Worm (Caenorhabditis elegans) whole organism, L4 larva: Measurements from ENCODE around the gene fbxb-15.
"Not testable (repeated sequence)": the region's sequence is repeated elsewhere in the genome, so short reads cannot be mapped to it uniquely, and the experiment has no call there.

ENCODE experiments used
- R02D3.7 ChIP-seq: fragments of 150-350 bp; sonication (generic microtip); optimal IDR thresholded peaks from 3 replicates; lab custom pipeline; 2014; ENCODE audit warnings: missing biosample characterization, missing genetic modification characterization
- egl-27 ChIP-seq: sonication (generic microtip); optimal IDR thresholded peaks from 3 replicates; lab custom pipeline; 2017; ENCODE audit warnings: missing biosample characterization, missing genetic modification reagents, missing genetic modification characterization
- gei-8 ChIP-seq: fragments of 200-800 bp; sonication (Bioruptor generic); optimal IDR thresholded peaks from 2 replicates; lab custom pipeline; 2018; ENCODE audit warnings: mild to moderate bottlenecking, missing genetic modification characterization, missing compliant biosample characterization
- jun-1 ChIP-seq: fragments of 150-350 bp; optimal IDR thresholded peaks from 2 replicates; lab custom pipeline; 2014; ENCODE audit warnings: missing biosample characterization, missing genetic modification reagents, missing genetic modification characterization
- lsy-2 ChIP-seq, 2 experiments: fragments of 150-350 bp in 1 of 2; sonication (generic microtip) in 1 of 2; optimal IDR thresholded peaks; 2 replicates each; lab custom pipeline; 2014 to 2017; ENCODE audit warnings: missing biosample characterization in 2 of 2, missing genetic modification characterization in 2 of 2
- nhr-41 ChIP-seq: fragments of 200-800 bp; sonication (Bioruptor generic); IDR thresholded peaks from 2 replicates; pipeline ENCODE4 v1.3.6; 2022; ENCODE audit warnings: missing genetic modification reagents, missing genetic modification characterization, missing compliant biosample characterization
- snpc-4 ChIP-seq: fragments of 150-350 bp; optimal IDR thresholded peaks from 2 replicates; lab custom pipeline; 2014; ENCODE audit warnings: missing biosample characterization, missing genetic modification characterization

DNA sequence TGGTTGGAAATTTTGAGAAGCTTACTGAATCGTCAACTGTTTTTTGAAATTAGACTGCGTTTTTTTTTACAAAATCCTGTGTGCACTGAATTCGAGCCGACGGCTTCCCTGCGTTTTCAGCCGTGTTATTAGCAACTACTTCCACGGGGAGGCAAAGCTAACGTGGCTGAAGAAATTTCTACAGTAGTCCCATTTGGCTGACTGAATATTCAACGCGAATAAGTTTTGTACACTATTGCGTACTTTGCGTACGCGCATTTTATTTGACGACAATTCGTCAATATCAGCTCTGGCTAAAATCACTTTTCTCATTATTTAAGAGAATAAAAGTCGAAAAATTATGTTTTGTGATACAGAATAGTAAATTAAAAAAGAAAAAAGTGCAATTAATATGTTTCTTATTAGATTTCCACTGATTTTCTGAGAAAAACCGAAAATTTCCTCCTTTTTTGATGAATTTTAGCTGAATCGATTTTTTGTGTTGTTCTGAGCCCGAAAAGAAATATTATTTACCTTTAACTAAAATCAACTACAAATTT, 8.1 kb upstream of the fbxb-15 start:
- not testable (repeated sequence) for TF ChIP-seq nhr-41; gei-8 (GFP tag; lab: Kevin White, UChicago); snpc-4 (tag; lab: Kevin White, UChicago); lsy-2 (tag; optimal IDR thresholded peaks at IDR 0.05; lab: Kevin White, UChicago); R02D3.7 (tag; lab: Kevin White, UChicago); egl-27 (tag; lab: Kevin White, UChicago); jun-1
